Worm (Caenorhabditis elegans): ENCODE measurements around the gene T05A7.12.

The T05A7.12 gene

ce11 chrII:4686941-4687340 is 23.9 kb upstream of the T05A7.12 start, which contains the start of gene sre-39:
Gene sre-39 (plus strand): TSS chrII:4687241.
- no peak for TF ChIP-seq sea-2 (GFP tag; optimal IDR thresholded peaks at IDR 0.05)
- TF ChIP-seq ztf-4 (tag; optimal IDR thresholded peaks at IDR 0.05), result no peak
- TF ChIP-seq egl-5 (tag; optimal IDR thresholded peaks at IDR 0.05), result no peak
- TF ChIP-seq nfya-1 (tag; optimal IDR thresholded peaks at IDR 0.05; ENCODE audit: insufficient read depth), result no peak
- TF ChIP-seq lsy-12 (tag; optimal IDR thresholded peaks at IDR 0.05), result no peak
- no peak for TF ChIP-seq elt-3 (tag; optimal IDR thresholded peaks at IDR 0.05)

ce11 chrII:4684852-4685251 is 21.8 kb upstream of the T05A7.12 start:
- TF ChIP-seq nhr-67 (tag; optimal IDR thresholded peaks at IDR 0.05) (no peak), mml-1 (tag; optimal IDR thresholded peaks at IDR 0.05) (no peak), unc-62 (GFP tag; optimal IDR thresholded peaks at IDR 0.05) (no peak), skn-1 (tag; optimal IDR thresholded peaks at IDR 0.05) (no peak), ztf-11 (tag; optimal IDR thresholded peaks at IDR 0.05) (no peak), ama-1 (optimal IDR thresholded peaks at IDR 0.05) (no peak), sea-2 (GFP tag; optimal IDR thresholded peaks at IDR 0.05) (no peak), nhr-28 (tag; optimal IDR thresholded peaks at IDR 0.05) (no peak), unc-39 (tag; optimal IDR thresholded peaks at IDR 0.05) (no peak)

ce11 chrII:4683693-4684092 is 20.6 kb upstream of the T05A7.12 start, which contains the start of gene sre-40:
Gene sre-40 (minus strand): TSS chrII:4683793.
- TF ChIP-seq nhr-43 (tag; optimal IDR thresholded peaks at IDR 0.05; ENCODE audit: poor library complexity, severe bottlenecking) (no peak), nhr-11 (tag; optimal IDR thresholded peaks at IDR 0.05) (no peak), aly-2 (tag; optimal IDR thresholded peaks at IDR 0.05) (no peak), unc-62 (GFP tag; optimal IDR thresholded peaks at IDR 0.05) (no peak)

ce11 chrII:4681391-4681790 is 18.3 kb upstream of the T05A7.12 start, which contains the start of gene T05A7.7:
Gene T05A7.7 (minus strand): TSS chrII:4681491.
- no peak for TF ChIP-seq fkh-2 (tag; optimal IDR thresholded peaks at IDR 0.05)
- TF ChIP-seq eor-1 (tag; optimal IDR thresholded peaks at IDR 0.05), result no peak
- no peak for TF ChIP-seq ztf-4 (tag; optimal IDR thresholded peaks at IDR 0.05)
- TF ChIP-seq ceh-82 (tag; optimal IDR thresholded peaks at IDR 0.05), result no peak
- TF ChIP-seq mdl-1 (tag; optimal IDR thresholded peaks at IDR 0.05), result no peak
- no peak for TF ChIP-seq nhr-237 (tag; optimal IDR thresholded peaks at IDR 0.05)
- no peak for TF ChIP-seq nhr-77 (tag; optimal IDR thresholded peaks at IDR 0.05)
- no peak for TF ChIP-seq nhr-25 (tag; optimal IDR thresholded peaks at IDR 0.05)
- no peak for TF ChIP-seq snpc-4 (tag; optimal IDR thresholded peaks at IDR 0.05)
- no peak for TF ChIP-seq ceh-9 (tag; optimal IDR thresholded peaks at IDR 0.05)
- TF ChIP-seq pqm-1 (tag; optimal IDR thresholded peaks at IDR 0.05), result no peak
- no peak for TF ChIP-seq egl-5 (tag; optimal IDR thresholded peaks at IDR 0.05)

- no peak for TF ChIP-seq tbx-2 (tag; optimal IDR thresholded peaks at IDR 0.05)
- no peak for TF ChIP-seq nhr-23 (tag; optimal IDR thresholded peaks at IDR 0.05)
- TF ChIP-seq lin-39 (tag; optimal IDR thresholded peaks at IDR 0.05), result no peak
- TF ChIP-seq elt-3 (tag; optimal IDR thresholded peaks at IDR 0.05), result no peak
- no peak for TF ChIP-seq fkh-2 (tag; optimal IDR thresholded peaks at IDR 0.05)
- no peak for TF ChIP-seq fos-1 (tag; optimal IDR thresholded peaks at IDR 0.05)
- no peak for TF ChIP-seq nhr-25 (tag; optimal IDR thresholded peaks at IDR 0.05)
- no peak for TF ChIP-seq jun-1 (tag; optimal IDR thresholded peaks at IDR 0.05)
- TF ChIP-seq aly-2 (tag; optimal IDR thresholded peaks at IDR 0.05), result no peak
- TF ChIP-seq nhr-43 (tag; optimal IDR thresholded peaks at IDR 0.05; ENCODE audit: poor library complexity, severe bottlenecking), result no peak
- no peak for TF ChIP-seq nfya-1 (tag; optimal IDR thresholded peaks at IDR 0.05; ENCODE audit: insufficient read depth)
- no peak for TF ChIP-seq sea-2 (GFP tag; optimal IDR thresholded peaks at IDR 0.05)
- no peak for TF ChIP-seq mml-1 (tag; optimal IDR thresholded peaks at IDR 0.05)
- no peak for TF ChIP-seq elt-2 (tag; optimal IDR thresholded peaks at IDR 0.05)
- TF ChIP-seq snpc-4 (tag; optimal IDR thresholded peaks at IDR 0.05), result no peak
These were observed 14.8 kb upstream of the T05A7.12 start, which contains the start of gene T05A7.1 for ce11 chrII:4677916-4678315. Gene T05A7.1 (plus strand): TSS chrII:4678216.

ce11 chrII:4676241-4676640 is 13.2 kb upstream of the T05A7.12 start:
- TF ChIP-seq nhr-28 (tag; optimal IDR thresholded peaks at IDR 0.05) (no peak), unc-62 (GFP tag; optimal IDR thresholded peaks at IDR 0.05) (no peak), unc-39 (tag; optimal IDR thresholded peaks at IDR 0.05) (no peak), nhr-237 (tag; optimal IDR thresholded peaks at IDR 0.05) (no peak), nhr-76 (tag; optimal IDR thresholded peaks at IDR 0.05) (no peak), nhr-67 (tag; optimal IDR thresholded peaks at IDR 0.05) (no peak), ZK546.5 (tag; optimal IDR thresholded peaks at IDR 0.05) (no peak), nhr-77 (tag; optimal IDR thresholded peaks at IDR 0.05) (no peak), jun-1 (tag; optimal IDR thresholded peaks at IDR 0.05) (no peak), eor-1 (tag; optimal IDR thresholded peaks at IDR 0.05) (no peak), daf-12 (tag; optimal IDR thresholded peaks at IDR 0.05) (no peak), fos-1 (tag; optimal IDR thresholded peaks at IDR 0.05) (no peak), ceh-16 (tag; optimal IDR thresholded peaks at IDR 0.05) (no peak), ceh-82 (tag; optimal IDR thresholded peaks at IDR 0.05) (no peak), aly-2 (tag; optimal IDR thresholded peaks at IDR 0.05) (no peak), pha-4 (tag; optimal IDR thresholded peaks at IDR 0.05) (no peak)
